Worm (Caenorhabditis elegans) whole organism, L3 larva: ENCODE data around the gene sre-6.
A peak's percentile ranks its signal among the peaks of the same experiment; 100 is the strongest.

ENCODE experiments used
- ZK546.5 ChIP-seq: sonication (generic microtip); optimal IDR thresholded peaks from 2 replicates; lab custom pipeline; 2017; ENCODE audit warnings: missing biosample characterization, missing genetic modification characterization
- ceh-82 ChIP-seq: fragments of 150-350 bp; optimal IDR thresholded peaks from 2 replicates; lab custom pipeline; 2014; ENCODE audit warnings: missing biosample characterization, missing genetic modification characterization
- fkh-10 ChIP-seq: sonication (generic microtip); optimal IDR thresholded peaks from 2 replicates; lab custom pipeline; 2017; ENCODE audit warnings: missing biosample characterization, missing genetic modification reagents, missing genetic modification characterization
- mml-1 ChIP-seq: fragments of 150-350 bp; sonication (generic microtip); optimal IDR thresholded peaks from 3 replicates; lab custom pipeline; 2014; ENCODE audit warnings: missing biosample characterization, missing genetic modification characterization
- nhr-237 ChIP-seq: fragments of 150-350 bp; optimal IDR thresholded peaks from 2 replicates; lab custom pipeline; 2014; ENCODE audit warnings: missing biosample characterization, missing genetic modification characterization
- nhr-25 ChIP-seq: sonication (generic microtip); optimal IDR thresholded peaks from 2 replicates; lab custom pipeline; 2017; ENCODE audit warnings: missing biosample characterization, missing genetic modification characterization
- pha-4 ChIP-seq: fragments of 150-350 bp; optimal IDR thresholded peaks from 2 replicates; lab custom pipeline; 2014; ENCODE audit warnings: missing biosample characterization, missing genetic modification reagents, missing genetic modification characterization
- snpc-4 ChIP-seq: fragments of 150-350 bp; optimal IDR thresholded peaks from 2 replicates; lab custom pipeline; 2014; ENCODE audit warnings: missing biosample characterization, missing genetic modification characterization
- tbx-2 ChIP-seq: sonication (generic microtip); optimal IDR thresholded peaks from 2 replicates; lab custom pipeline; 2016; ENCODE audit warnings: mild to moderate bottlenecking, missing genetic modification characterization, missing compliant biosample characterization
- ztf-11 ChIP-seq: fragments of 150-350 bp; optimal IDR thresholded peaks from 2 replicates; lab custom pipeline; 2014; ENCODE audit warnings: missing biosample characterization, missing genetic modification characterization

- TF ChIP-seq nhr-25 (tag; lab: Kevin White, UChicago), result peak; percentile 31
- TF ChIP-seq snpc-4, result no peak
- TF ChIP-seq ZK546.5, result no peak
- no peak for TF ChIP-seq tbx-2 (tag; lab: Kevin White, UChicago)
- no peak for TF ChIP-seq fkh-10 (GFP tag; lab: Kevin White, UChicago)
- TF ChIP-seq pha-4, result no peak
- no peak for TF ChIP-seq ztf-11 (tag; lab: Kevin White, UChicago)
- no peak for TF ChIP-seq ceh-82 (tag; lab: Kevin White, UChicago)
- no peak for TF ChIP-seq nhr-237 (tag; lab: Kevin White, UChicago)
- no peak for TF ChIP-seq mml-1 (tag; lab: Kevin White, UChicago)
Observed at ce11 chrV:10720876-10721275, 41.7 kb downstream of the sre-6 start.
